Worm (Caenorhabditis elegans) whole organism, L4 larva: ENCODE results near the gene cnep-1.

ENCODE experiments used
- T20F7.1 ChIP-seq: fragments of 200-800 bp; sonication (Bioruptor generic); optimal IDR thresholded peaks from 2 replicates; lab custom pipeline; 2018; ENCODE audit warnings: mild to moderate bottlenecking, missing genetic modification characterization, missing compliant biosample characterization
- Y105C5A.15 ChIP-seq: fragments of 200-800 bp; sonication (Bioruptor generic); IDR thresholded peaks from 2 replicates; pipeline ENCODE4 v1.3.6; 2022; ENCODE audit warnings: missing genetic modification characterization, missing compliant biosample characterization
- ZK337.2 ChIP-seq: fragments of 200-800 bp; sonication (Bioruptor generic); IDR thresholded peaks from 2 replicates; pipeline ENCODE4 v1.3.6; 2022; ENCODE audit warnings: missing genetic modification reagents, missing genetic modification characterization, missing compliant biosample characterization
- ZK546.5 ChIP-seq, 2 experiments: sonication (generic microtip); optimal IDR thresholded peaks; 2 replicates each; lab custom pipeline; 2017; ENCODE audit warnings: missing biosample characterization in 2 of 2, missing genetic modification characterization in 2 of 2
- aha-1 ChIP-seq: fragments of 150-350 bp; peaks from one replicate; lab custom pipeline; 2014; ENCODE audit warnings: missing biosample characterization, missing genetic modification characterization
- aly-2 ChIP-seq: sonication (generic microtip); optimal IDR thresholded peaks from 2 replicates; lab custom pipeline; 2018; ENCODE audit warnings: missing biosample characterization, missing genetic modification characterization
- arid-1 ChIP-seq: fragments of 200-800 bp; sonication (Bioruptor generic); conservative IDR thresholded peaks from 2 replicates; pipeline ENCODE4 v1.3.6; 2022; ENCODE audit warnings: missing genetic modification reagents, missing genetic modification characterization, missing compliant biosample characterization
- ceh-20 ChIP-seq: fragments of 200-800 bp; sonication (Bioruptor generic); IDR thresholded peaks from 2 replicates; pipeline ENCODE4 v1.3.6; 2022; ENCODE audit warnings: missing genetic modification reagents, missing genetic modification characterization, missing compliant biosample characterization
- ceh-28 ChIP-seq: fragments of 150-350 bp; optimal IDR thresholded peaks from 2 replicates; lab custom pipeline; 2014; ENCODE audit warnings: missing biosample characterization, missing genetic modification reagents, missing genetic modification characterization
- ceh-32 ChIP-seq: sonication (generic microtip); optimal IDR thresholded peaks from 2 replicates; lab custom pipeline; 2016; ENCODE audit warnings: mild to moderate bottlenecking, missing genetic modification characterization, missing compliant biosample characterization; ENCODE audit not compliant: poor library complexity
- ceh-44 ChIP-seq: fragments of 200-800 bp; sonication (Bioruptor generic); IDR thresholded peaks from 2 replicates; pipeline ENCODE4 v1.3.6; 2022; ENCODE audit warnings: missing genetic modification reagents, missing genetic modification characterization, missing compliant biosample characterization
- ces-1 ChIP-seq: fragments of 150-350 bp; sonication (generic microtip); optimal IDR thresholded peaks from 4 replicates; lab custom pipeline; 2014; ENCODE audit warnings: missing biosample characterization, missing genetic modification reagents, missing genetic modification characterization
- cey-2 ChIP-seq: sonication (generic microtip); optimal IDR thresholded peaks from 3 replicates; lab custom pipeline; 2017; ENCODE audit warnings: missing genetic modification characterization, mild to moderate bottlenecking, missing compliant biosample characterization, antibody characterized with exemption, borderline replicate concordance; ENCODE audit not compliant: insufficient read depth
- daf-16 ChIP-seq, 3 experiments: sonication (generic microtip); optimal IDR thresholded peaks; 2 replicates each; lab custom pipeline; 2016 to 2017; ENCODE audit warnings: missing genetic modification characterization in 3 of 3, missing genetic modification reagents in 3 of 3, mild to moderate bottlenecking in 2 of 3, missing compliant biosample characterization in 2 of 3, missing biosample characterization in 1 of 3, moderate library complexity in 1 of 3
- daf-8 ChIP-seq: fragments of 200-800 bp; sonication (Bioruptor generic); IDR thresholded peaks from 2 replicates; pipeline ENCODE4 v1.3.6; 2022; ENCODE audit warnings: missing genetic modification characterization, missing compliant biosample characterization
- dmd-6 ChIP-seq: fragments of 200-800 bp; sonication (Bioruptor generic); IDR thresholded peaks from 2 replicates; pipeline ENCODE4 v1.3.6; 2022; ENCODE audit warnings: missing genetic modification reagents, missing genetic modification characterization, missing compliant biosample characterization
- dmd-9 ChIP-seq: fragments of 200-800 bp; sonication (Bioruptor generic); IDR thresholded peaks from 2 replicates; pipeline ENCODE4 v1.3.6; 2022; ENCODE audit warnings: missing genetic modification reagents, missing genetic modification characterization, missing compliant biosample characterization
- dve-1 ChIP-seq: sonication (generic microtip); optimal IDR thresholded peaks from 2 replicates; lab custom pipeline; 2017; ENCODE audit warnings: antibody characterized with exemption, mild to moderate bottlenecking, missing genetic modification characterization, missing compliant biosample characterization; ENCODE audit not compliant: insufficient read depth
- hif-1 ChIP-seq, 2 experiments: sonication (generic microtip); optimal IDR thresholded peaks; 2 replicates each; lab custom pipeline; 2016 to 2017; ENCODE audit warnings: missing compliant biosample characterization in 2 of 2, missing genetic modification characterization in 2 of 2, missing genetic modification reagents in 2 of 2, missing genotype in 2 of 2, mild to moderate bottlenecking in 1 of 2
- hlh-11 ChIP-seq: fragments of 200-800 bp; sonication (Bioruptor generic); optimal IDR thresholded peaks from 2 replicates; lab custom pipeline; 2018; ENCODE audit warnings: mild to moderate bottlenecking, missing genetic modification characterization, missing compliant biosample characterization
- hlh-30 ChIP-seq: sonication (generic microtip); optimal IDR thresholded peaks from 2 replicates; lab custom pipeline; 2017; ENCODE audit warnings: antibody characterized with exemption, mild to moderate bottlenecking, missing genetic modification characterization, missing compliant biosample characterization; ENCODE audit not compliant: insufficient read depth
- lin-1 ChIP-seq: fragments of 200-800 bp; sonication (Bioruptor generic); IDR thresholded peaks from 2 replicates; pipeline ENCODE4 v1.3.6; 2022; ENCODE audit warnings: missing genetic modification reagents, missing genetic modification characterization, missing compliant biosample characterization
- lin-15B ChIP-seq: fragments of 150-350 bp; sonication (generic microtip); optimal IDR thresholded peaks from 3 replicates; lab custom pipeline; 2014; ENCODE audit warnings: missing biosample characterization, missing genetic modification characterization
- mdl-1 ChIP-seq, 2 experiments: fragments of 150-350 bp in 1 of 2; sonication (generic microtip) in 1 of 2; optimal IDR thresholded peaks; 2 replicates each; lab custom pipeline; 2014 to 2017; ENCODE audit warnings: missing biosample characterization in 2 of 2, missing genetic modification characterization in 2 of 2
- mep-1 ChIP-seq: fragments of 150-350 bp; sonication (generic microtip); optimal IDR thresholded peaks from 3 replicates; lab custom pipeline; 2014; ENCODE audit warnings: missing biosample characterization, missing genetic modification characterization
- mxl-3 ChIP-seq: fragments of 200-800 bp; sonication (Bioruptor generic); optimal IDR thresholded peaks from 2 replicates; lab custom pipeline; 2018; ENCODE audit warnings: mild to moderate bottlenecking, missing genetic modification characterization, missing compliant biosample characterization
- nhr-102 ChIP-seq: sonication (generic microtip); optimal IDR thresholded peaks from 2 replicates; lab custom pipeline; 2016; ENCODE audit warnings: mild to moderate bottlenecking, missing genetic modification characterization, moderate library complexity, missing compliant biosample characterization
- nhr-25 ChIP-seq: sonication (generic microtip); optimal IDR thresholded peaks from 2 replicates; lab custom pipeline; 2017; ENCODE audit warnings: missing genetic modification characterization, mild to moderate bottlenecking, missing compliant biosample characterization, antibody characterized with exemption, moderate library complexity, borderline replicate concordance; ENCODE audit not compliant: insufficient read depth
- nhr-28 ChIP-seq: fragments of 150-350 bp; optimal IDR thresholded peaks from 2 replicates; lab custom pipeline; 2014; ENCODE audit warnings: missing biosample characterization, missing genetic modification characterization
- nhr-42 ChIP-seq: fragments of 200-800 bp; sonication (Bioruptor generic); IDR thresholded peaks from 2 replicates; pipeline ENCODE4 v1.3.6; 2022; ENCODE audit warnings: missing genetic modification characterization, missing compliant biosample characterization
- nhr-48 ChIP-seq: sonication (generic microtip); optimal IDR thresholded peaks from 2 replicates; lab custom pipeline; 2016; ENCODE audit warnings: mild to moderate bottlenecking, missing genetic modification characterization, missing compliant biosample characterization
- nhr-77 ChIP-seq: fragments of 150-350 bp; optimal IDR thresholded peaks from 2 replicates; lab custom pipeline; 2014; ENCODE audit warnings: missing biosample characterization, missing genetic modification characterization
- php-3 ChIP-seq: fragments of 200-800 bp; sonication (Bioruptor generic); IDR thresholded peaks from 2 replicates; pipeline ENCODE4 v1.3.6; 2022; ENCODE audit warnings: missing genetic modification reagents, missing genetic modification characterization, missing compliant biosample characterization
- sdz-12 ChIP-seq: fragments of 200-800 bp; sonication (Bioruptor generic); optimal IDR thresholded peaks from 2 replicates; lab custom pipeline; 2018; ENCODE audit warnings: mild to moderate bottlenecking, missing genetic modification characterization, missing compliant biosample characterization
- set-16 ChIP-seq: fragments of 200-800 bp; sonication (Bioruptor generic); IDR thresholded peaks from 2 replicates; pipeline ENCODE4 v1.3.6; 2022; ENCODE audit warnings: missing genetic modification reagents, missing genetic modification characterization, missing compliant biosample characterization
- spr-3 ChIP-seq: fragments of 200-800 bp; sonication (Bioruptor generic); optimal IDR thresholded peaks from 2 replicates; lab custom pipeline; 2018; ENCODE audit warnings: mild to moderate bottlenecking, missing genetic modification characterization, missing compliant biosample characterization
- tra-1 ChIP-seq: fragments of 200-800 bp; sonication (Bioruptor generic); IDR thresholded peaks from 2 replicates; pipeline ENCODE4 v1.3.6; 2022; ENCODE audit warnings: missing genetic modification reagents, missing genetic modification characterization, missing compliant biosample characterization
- unc-39 ChIP-seq: sonication (generic microtip); optimal IDR thresholded peaks from 2 replicates; lab custom pipeline; 2017; ENCODE audit warnings: missing biosample characterization, missing genetic modification characterization
- unc-62 ChIP-seq, 3 experiments: fragments of 150-350 bp in 1 of 3; sonication (generic microtip); optimal IDR thresholded peaks in 2 of 3; peaks in 1 of 3; 1 replicate in 1 of 3; 2 replicates in 2 of 3; lab custom pipeline; 2014 to 2017; ENCODE audit warnings: missing biosample characterization in 3 of 3, missing genetic modification characterization in 3 of 3, missing genetic modification reagents in 3 of 3, missing genotype in 1 of 3
- zfp-2 ChIP-seq: sonication (generic microtip); optimal IDR thresholded peaks from 2 replicates; lab custom pipeline; 2016; ENCODE audit warnings: mild to moderate bottlenecking, missing genetic modification characterization, missing compliant biosample characterization
- ztf-7 ChIP-seq: fragments of 150-350 bp; optimal IDR thresholded peaks from 2 replicates; lab custom pipeline; 2014; ENCODE audit warnings: missing biosample characterization, missing genetic modification characterization

cnep-1 gene

ce11 chrII:7287140-7287539, 23.0 kb upstream of the cnep-1 start (continued):
- TF ChIP-seq cey-2 (tag; lab: Kevin White, UChicago) (peak; percentile 10), hif-1 (tag; optimal IDR thresholded peaks at IDR 0.05; lab: Kevin White, UChicago) (peak in 1 of 2 experiments; percentile 40), ceh-28 (no peak), hlh-11 (tag; lab: Kevin White, UChicago) (peak; percentile 37)
- TF ChIP-seq, all 104 proteins: peak for 15

- TF ChIP-seq nhr-42 (GFP tag; lab: Robert Waterston, UW) (no peak), mep-1 (tag; lab: Kevin White, UChicago) (no peak), ZK546.5 (tag; optimal IDR thresholded peaks at IDR 0.05; lab: Kevin White, UChicago) (no peak), nhr-48 (tag; lab: Kevin White, UChicago) (peak; percentile 50), T20F7.1 (GFP tag; lab: Kevin White, UChicago) (no peak), sdz-12 (GFP tag; lab: Kevin White, UChicago) (no peak), dmd-6 (GFP tag; lab: Robert Waterston, UW) (peak; percentile 84), ceh-44 (GFP tag; lab: Robert Waterston, UW) (no peak), lin-15B (tag; lab: Kevin White, UChicago) (no peak), ceh-32 (tag; lab: Kevin White, UChicago) (no peak), tra-1 (GFP tag; lab: Robert Waterston, UW) (peak; percentile 67; the same call in 1 of the 2 replicates), cey-2 (tag; lab: Kevin White, UChicago) (no peak), nhr-77 (tag; lab: Kevin White, UChicago) (no peak), daf-16 (GFP tag; optimal IDR thresholded peaks at IDR 0.05; lab: Kevin White, UChicago) (no peak), daf-16 (tag; optimal IDR thresholded peaks at IDR 0.05; lab: Kevin White, UChicago) (peak; percentile 70), php-3 (GFP tag; lab: Robert Waterston, UW) (peak; percentile 97), hif-1 (tag; optimal IDR thresholded peaks at IDR 0.05; lab: Kevin White, UChicago) (no peak), arid-1 (no peak), nhr-25 (peak; percentile 45), ces-1 (GFP tag; lab: Kevin White, UChicago) (no peak), dve-1 (tag; lab: Kevin White, UChicago) (peak; percentile 74), lin-1 (GFP tag; lab: Robert Waterston, UW) (no peak), spr-3 (no peak), nhr-28 (tag; lab: Kevin White, UChicago) (peak; percentile 78), Y105C5A.15 (GFP tag; lab: Robert Waterston, UW) (no peak), zfp-2 (tag; lab: Kevin White, UChicago) (no peak), ceh-20 (GFP tag; lab: Robert Waterston, UW) (peak; percentile 94), ztf-7 (tag; lab: Kevin White, UChicago) (no peak), unc-39 (no peak), mdl-1 (tag; optimal IDR thresholded peaks at IDR 0.05; lab: Kevin White, UChicago) (peak in 1 of 2 experiments; percentile 88), aha-1 (tag; lab: Kevin White, UChicago) (peak; percentile 23), ZK337.2 (GFP tag; lab: Robert Waterston, UW) (no peak), nhr-102 (peak; percentile 77), unc-62 (GFP tag; optimal IDR thresholded peaks at IDR 0.05 in 1 of 2; lab: Kevin White, UChicago) (peak in 1 of 2 experiments; percentile 98), unc-62 (tag; optimal IDR thresholded peaks at IDR 0.05; lab: Kevin White, UChicago) (no peak), set-16 (no peak), aly-2 (no peak), mxl-3 (peak; percentile 42), dmd-9 (GFP tag; lab: Robert Waterston, UW) (no peak), hlh-30 (tag; lab: Kevin White, UChicago) (peak; percentile 83), daf-8 (GFP tag; lab: Robert Waterston, UW) (no peak), hlh-11 (tag; lab: Kevin White, UChicago) (peak; percentile 68)
Observed at ce11 chrII:7287709-7288108, 22.4 kb upstream of the cnep-1 start.
